Worm (Caenorhabditis elegans) whole organism, mixed stage, embryonic: ENCODE results near the gene F58A4.2.

Experiments
- bed-3 ChIP-seq: fragments of 200-800 bp; sonication (Bioruptor generic); optimal IDR thresholded peaks from 3 replicates; lab custom pipeline; 2018; ENCODE audit warnings: mild to moderate bottlenecking, missing genetic modification characterization, moderate library complexity, missing compliant biosample characterization
- blmp-1 ChIP-seq: fragments of 150-350 bp; optimal IDR thresholded peaks from 2 replicates; lab custom pipeline; 2014; ENCODE audit warnings: missing biosample characterization, missing genetic modification characterization
- ceh-39 ChIP-seq: fragments of 150-350 bp; optimal IDR thresholded peaks from 2 replicates; lab custom pipeline; 2014; ENCODE audit warnings: missing biosample characterization, missing genetic modification characterization
- ceh-43 ChIP-seq: fragments of 200-800 bp; sonication (Bioruptor generic); optimal IDR thresholded peaks from 2 replicates; lab custom pipeline; 2018; ENCODE audit warnings: mild to moderate bottlenecking, missing genetic modification characterization, moderate library complexity, missing compliant biosample characterization
- ces-1 ChIP-seq: fragments of 150-350 bp; optimal IDR thresholded peaks from 2 replicates; lab custom pipeline; 2014; ENCODE audit warnings: missing biosample characterization, missing genetic modification reagents, missing genetic modification characterization
- cnd-1 ChIP-seq: fragments of 200-800 bp; sonication (Bioruptor generic); optimal IDR thresholded peaks from 2 replicates; lab custom pipeline; 2018; ENCODE audit warnings: mild to moderate bottlenecking, missing genetic modification characterization, missing compliant biosample characterization
- drap-1 ChIP-seq: fragments of 200-800 bp; sonication (Bioruptor generic); optimal IDR thresholded peaks from 3 replicates; lab custom pipeline; 2018; ENCODE audit warnings: mild to moderate bottlenecking, missing genetic modification characterization, missing compliant biosample characterization
- elt-1 ChIP-seq: sonication (generic microtip); optimal IDR thresholded peaks from 2 replicates; lab custom pipeline; 2017; ENCODE audit warnings: missing genetic modification characterization, mild to moderate bottlenecking, missing compliant biosample characterization, antibody characterized with exemption, moderate library complexity, borderline replicate concordance; ENCODE audit not compliant: insufficient read depth
- elt-3 ChIP-seq: fragments of 150-350 bp; optimal IDR thresholded peaks from 2 replicates; lab custom pipeline; 2014; ENCODE audit warnings: missing biosample characterization, missing genetic modification characterization
- flh-1 ChIP-seq: fragments of 200-800 bp; sonication (Bioruptor generic); optimal IDR thresholded peaks from 2 replicates; lab custom pipeline; 2018; ENCODE audit warnings: mild to moderate bottlenecking, missing genetic modification characterization, moderate library complexity, missing compliant biosample characterization
- ham-2 ChIP-seq: fragments of 200-800 bp; sonication (Bioruptor generic); optimal IDR thresholded peaks from 2 replicates; lab custom pipeline; 2018; ENCODE audit warnings: mild to moderate bottlenecking, missing genetic modification characterization, missing compliant biosample characterization
- hlh-1 ChIP-seq: fragments of 150-350 bp; optimal IDR thresholded peaks from 2 replicates; lab custom pipeline; 2014; ENCODE audit warnings: missing biosample characterization, missing genetic modification reagents, missing genetic modification characterization
- lin-13 ChIP-seq: fragments of 150-350 bp; optimal IDR thresholded peaks from 2 replicates; lab custom pipeline; 2014; ENCODE audit warnings: missing biosample characterization, missing genetic modification characterization
- lin-32 ChIP-seq: fragments of 200-800 bp; sonication (Bioruptor generic); optimal IDR thresholded peaks from 2 replicates; lab custom pipeline; 2018; ENCODE audit warnings: mild to moderate bottlenecking, missing genetic modification characterization, missing compliant biosample characterization
- lsy-2 ChIP-seq: fragments of 150-350 bp; optimal IDR thresholded peaks from 2 replicates; lab custom pipeline; 2014; ENCODE audit warnings: missing biosample characterization, missing genetic modification characterization
- mep-1 ChIP-seq: fragments of 150-350 bp; optimal IDR thresholded peaks from 2 replicates; lab custom pipeline; 2017; ENCODE audit warnings: missing biosample characterization, missing genetic modification reagents, missing genetic modification characterization, inconsistent platforms
- nhr-12 ChIP-seq: fragments of 150-350 bp; optimal IDR thresholded peaks from 2 replicates; lab custom pipeline; 2014; ENCODE audit warnings: missing biosample characterization, missing genetic modification characterization
- nhr-2 ChIP-seq: fragments of 150-350 bp; optimal IDR thresholded peaks from 2 replicates; lab custom pipeline; 2014; ENCODE audit warnings: missing biosample characterization, missing genetic modification characterization
- nhr-28 ChIP-seq: fragments of 150-350 bp; optimal IDR thresholded peaks from 2 replicates; lab custom pipeline; 2014; ENCODE audit warnings: missing biosample characterization, missing genetic modification characterization
- nhr-76 ChIP-seq: sonication (generic microtip); optimal IDR thresholded peaks from 2 replicates; lab custom pipeline; 2017; ENCODE audit warnings: missing biosample characterization, missing genetic modification characterization
- pha-4 ChIP-seq: fragments of 150-350 bp; optimal IDR thresholded peaks from 2 replicates; lab custom pipeline; 2018; ENCODE audit warnings: missing biosample characterization, missing genetic modification reagents, missing genetic modification characterization
- sem-2 ChIP-seq: fragments of 200-800 bp; sonication (Bioruptor generic); optimal IDR thresholded peaks from 2 replicates; lab custom pipeline; 2018; ENCODE audit warnings: mild to moderate bottlenecking, missing genetic modification characterization, missing compliant biosample characterization
- snpc-4 ChIP-seq: fragments of 150-350 bp; optimal IDR thresholded peaks from 2 replicates; lab custom pipeline; 2014; ENCODE audit warnings: missing biosample characterization, missing genetic modification characterization
- tbx-8 ChIP-seq: fragments of 200-800 bp; sonication (Bioruptor generic); optimal IDR thresholded peaks from 2 replicates; lab custom pipeline; 2018; ENCODE audit warnings: mild to moderate bottlenecking, missing genetic modification characterization, moderate library complexity, missing compliant biosample characterization
- unc-120 ChIP-seq: sonication (generic microtip); optimal IDR thresholded peaks from 2 replicates; lab custom pipeline; 2017; ENCODE audit warnings: missing genetic modification characterization, missing compliant biosample characterization; ENCODE audit not compliant: poor library complexity, severe bottlenecking
- unc-39 ChIP-seq: fragments of 150-350 bp; optimal IDR thresholded peaks from 2 replicates; lab custom pipeline; 2014; ENCODE audit warnings: missing biosample characterization, missing genetic modification characterization
- unc-62 ChIP-seq: fragments of 150-350 bp; optimal IDR thresholded peaks from 2 replicates; lab custom pipeline; 2014; ENCODE audit warnings: missing biosample characterization, missing genetic modification reagents, missing genetic modification characterization
- zip-8 ChIP-seq: fragments of 150-350 bp; optimal IDR thresholded peaks from 2 replicates; lab custom pipeline; 2014; ENCODE audit warnings: missing biosample characterization, missing genetic modification characterization
- ztf-11 ChIP-seq: fragments of 150-350 bp; optimal IDR thresholded peaks from 2 replicates; lab custom pipeline; 2014; ENCODE audit warnings: missing biosample characterization, missing genetic modification characterization

Gene F58A4.2

DNA sequence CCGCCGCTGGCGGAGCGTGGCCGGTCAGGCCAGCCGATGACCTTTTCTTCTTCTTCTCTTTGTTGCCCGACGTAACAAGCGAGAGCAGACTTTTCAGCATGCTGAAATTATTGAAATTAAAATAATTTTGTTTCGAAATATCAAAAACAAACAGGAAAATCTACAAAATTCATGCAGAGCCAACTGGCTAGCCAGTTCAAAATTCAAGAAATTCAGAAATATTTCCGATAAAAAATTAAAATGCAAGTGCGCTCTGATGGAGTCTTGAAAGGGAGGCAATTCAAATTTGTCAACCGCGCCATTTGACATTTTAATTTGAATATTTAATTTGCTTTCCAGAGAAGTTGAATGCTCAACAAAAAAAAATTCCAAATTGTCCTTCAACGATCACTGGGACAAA lies at the start of gene F58A4.2:
F58A4.2 (minus strand) TSS at position 101 of the 400 bp plus-strand sequence.
- no peak for TF ChIP-seq sem-2 (GFP tag; lab: Kevin White, UChicago)
- TF ChIP-seq ceh-39 (tag; lab: Kevin White, UChicago), result no peak
- no peak for TF ChIP-seq lin-32 (GFP tag; lab: Kevin White, UChicago)
- no peak for TF ChIP-seq lsy-2 (tag; lab: Kevin White, UChicago)
- TF ChIP-seq unc-39 (tag; lab: Kevin White, UChicago), result no peak
- TF ChIP-seq mep-1 (tag; lab: Kevin White, UChicago), result no peak
- no peak for TF ChIP-seq hlh-1 (tag; lab: Kevin White, UChicago)
- TF ChIP-seq nhr-2, result no peak
- no peak for TF ChIP-seq ceh-43 (GFP tag; lab: Kevin White, UChicago)
- TF ChIP-seq nhr-28 (tag; lab: Kevin White, UChicago), result no peak
- no peak for TF ChIP-seq flh-1
- TF ChIP-seq elt-3 (tag; lab: Kevin White, UChicago), result no peak

- TF ChIP-seq blmp-1 (tag; lab: Kevin White, UChicago), result peak; percentile 94
- TF ChIP-seq nhr-76, result no peak
- peak; percentile 37 for TF ChIP-seq lsy-2 (tag; lab: Kevin White, UChicago)
- no peak for TF ChIP-seq flh-1
- peak; percentile 60 for TF ChIP-seq ham-2
- no peak for TF ChIP-seq ceh-43 (GFP tag; lab: Kevin White, UChicago)
- peak; percentile 3 for TF ChIP-seq mep-1 (tag; lab: Kevin White, UChicago)
- TF ChIP-seq zip-8 (tag; lab: Kevin White, UChicago), result no peak
These were observed 46.0 kb upstream of the F58A4.2 start for ce11 chrIII:9646440-9647021.

DNA sequence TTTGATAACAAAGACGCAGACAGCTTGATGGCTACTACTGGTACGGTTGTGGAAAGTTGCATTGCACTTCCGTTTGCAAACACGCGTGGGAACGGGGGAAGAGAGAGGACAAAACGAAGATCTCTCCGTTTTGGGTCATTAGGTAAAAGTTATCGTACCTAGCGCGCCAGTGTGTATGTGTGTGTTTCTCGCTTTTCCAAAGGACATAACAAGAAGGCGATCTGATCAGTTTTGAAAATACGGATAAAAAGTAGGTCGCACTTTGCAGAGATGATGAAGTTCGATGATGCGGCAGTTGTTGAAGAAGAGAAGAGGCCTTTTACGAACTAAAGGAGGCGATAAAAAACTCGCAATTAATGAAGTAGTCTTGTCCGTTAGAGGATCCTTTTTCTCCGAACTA lies 44.6 kb upstream of the F58A4.2 start:
- TF ChIP-seq unc-62 (GFP tag; lab: Kevin White, UChicago) (no peak), hlh-1 (tag; lab: Kevin White, UChicago) (no peak), ces-1 (GFP tag; lab: Kevin White, UChicago) (no peak), ceh-43 (GFP tag; lab: Kevin White, UChicago) (no peak), flh-1 (no peak), lin-13 (tag; lab: Kevin White, UChicago) (no peak), unc-39 (tag; lab: Kevin White, UChicago) (no peak), snpc-4 (tag; lab: Kevin White, UChicago) (no peak), mep-1 (tag; lab: Kevin White, UChicago) (no peak), ceh-39 (tag; lab: Kevin White, UChicago) (no peak), lin-32 (GFP tag; lab: Kevin White, UChicago) (no peak), ztf-11 (no peak), lsy-2 (tag; lab: Kevin White, UChicago) (no peak), nhr-12 (tag; lab: Kevin White, UChicago) (no peak)

ce11 chrIII:9642110-9642509 lies 41.6 kb upstream of the F58A4.2 start:
- TF ChIP-seq ceh-43 (GFP tag; lab: Kevin White, UChicago) (no peak), ham-2 (peak; percentile 87), ces-1 (GFP tag; lab: Kevin White, UChicago) (no peak), elt-1 (tag; lab: Kevin White, UChicago) (peak; percentile 58)

ce11 chrIII:9639281-9640050 lies 38.9 kb upstream of the F58A4.2 start:
- TF ChIP-seq cnd-1 (no peak), ham-2 (no peak), blmp-1 (tag; lab: Kevin White, UChicago) (peak; percentile 43), nhr-28 (tag; lab: Kevin White, UChicago) (no peak), drap-1 (GFP tag; lab: Kevin White, UChicago) (no peak)

DNA sequence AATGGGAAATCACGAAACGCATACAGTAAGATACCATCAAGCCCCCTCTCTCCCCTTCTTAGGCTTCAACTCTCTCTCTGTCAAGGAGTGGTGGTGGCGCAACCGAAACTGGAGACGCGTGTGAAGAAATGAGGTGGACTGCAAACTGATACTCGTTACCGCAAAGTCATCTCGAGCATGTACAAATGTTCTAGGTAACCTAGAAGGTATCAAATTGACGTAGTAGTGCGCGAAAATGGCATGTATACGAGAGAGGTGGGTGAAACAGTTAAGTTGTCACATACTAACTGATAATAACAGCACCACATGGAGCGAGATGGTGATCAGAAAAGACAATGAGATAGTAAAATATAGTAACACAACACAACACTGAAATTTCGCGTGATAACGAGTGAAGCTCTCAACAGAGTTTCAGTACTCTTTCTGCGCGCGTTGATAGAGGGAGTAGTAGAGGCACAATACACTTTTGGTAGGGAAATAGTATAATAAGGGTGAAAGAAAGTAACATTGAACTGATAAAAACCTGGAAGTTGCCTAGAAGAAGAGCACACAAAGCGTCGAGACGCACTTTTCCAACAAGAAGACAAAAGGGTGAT lies 37.7 kb upstream of the F58A4.2 start:
- no peak for TF ChIP-seq lin-32 (GFP tag; lab: Kevin White, UChicago)
- no peak for TF ChIP-seq hlh-1 (tag; lab: Kevin White, UChicago)
- no peak for TF ChIP-seq elt-3 (tag; lab: Kevin White, UChicago)
- TF ChIP-seq unc-62 (GFP tag; lab: Kevin White, UChicago), result no peak
- TF ChIP-seq nhr-12 (tag; lab: Kevin White, UChicago), result no peak
- TF ChIP-seq bed-3 (GFP tag; lab: Kevin White, UChicago), result no peak
- no peak for TF ChIP-seq ceh-39 (tag; lab: Kevin White, UChicago)
- TF ChIP-seq nhr-76, result no peak
- no peak for TF ChIP-seq unc-120 (tag; lab: Kevin White, UChicago)
- no peak for TF ChIP-seq pha-4 (tag; lab: Kevin White, UChicago)
- TF ChIP-seq ces-1 (GFP tag; lab: Kevin White, UChicago), result no peak
- TF ChIP-seq ztf-11, result no peak
- no peak for TF ChIP-seq lin-13 (tag; lab: Kevin White, UChicago)
- TF ChIP-seq lsy-2 (tag; lab: Kevin White, UChicago), result no peak
- TF ChIP-seq tbx-8 (GFP tag; lab: Kevin White, UChicago), result no peak
- TF ChIP-seq nhr-2, result no peak
- TF ChIP-seq drap-1 (GFP tag; lab: Kevin White, UChicago), result no peak
- no peak for TF ChIP-seq nhr-28 (tag; lab: Kevin White, UChicago)
- no peak for TF ChIP-seq ham-2
